Worm (Caenorhabditis elegans): Measurements from ENCODE around the gene D2096.13.
"Not testable (repeated sequence)": the region's sequence is repeated elsewhere in the genome, so short reads cannot be mapped to it uniquely, and the experiment has no call there.

- not testable (repeated sequence) for TF ChIP-seq klf-2 (GFP tag; conservative IDR thresholded peaks at IDR 0.05); flt-1 (GFP tag; IDR thresholded peaks at IDR 0.05); ztf-23 (GFP tag; IDR thresholded peaks at IDR 0.05); ztf-29 (GFP tag; IDR thresholded peaks at IDR 0.05); T22C8.4 (GFP tag; IDR thresholded peaks at IDR 0.05); tab-1 (GFP tag; IDR thresholded peaks at IDR 0.05); ref-1 (GFP tag; conservative IDR thresholded peaks at IDR 0.05); cog-1 (tag; optimal IDR thresholded peaks at IDR 0.05)
Measured at ce11 chrIV:8389139-8389538, 30.7 kb upstream of the D2096.13 start, which contains the start of gene D2096.10.

All from whole organism, midembryonic.